Fruit fly (Drosophila melanogaster): Measurements from ENCODE around the gene jar.

Gene jar

dm6 chr3R:24226744-24227143 is 44.3 kb downstream of the jar start, which contains the start of the genes Spps and CG13609 (continued):
- TF ChIP-seq CG13775 (GFP tag; optimal IDR thresholded peaks at IDR 0.05): peak; percentile 21
- TF ChIP-seq pfk (GFP tag; optimal IDR thresholded peaks at IDR 0.05): no peak
- TF ChIP-seq zen (tag; optimal IDR thresholded peaks at IDR 0.05): no peak
- TF ChIP-seq CG15269 (tag; optimal IDR thresholded peaks at IDR 0.05): no peak
- TF ChIP-seq Rfx (GFP tag; IDR thresholded peaks at IDR 0.05): peak; percentile 66
- TF ChIP-seq CG2199 (GFP tag; IDR thresholded peaks at IDR 0.05): no peak
- TF ChIP-seq CrebB (tag; optimal IDR thresholded peaks at IDR 0.05): peak; percentile 40
- TF ChIP-seq vnd (GFP tag; IDR thresholded peaks at IDR 0.05; ENCODE audit: partially characterized antibody): peak; percentile 86
- peak in 1 of 2 experiments; percentile 16 for TF ChIP-seq insv (GFP tag; optimal IDR thresholded peaks at IDR 0.05)
- no peak for TF ChIP-seq gsb (GFP tag; IDR thresholded peaks at IDR 0.05)

dm6 chr3R:24221334-24222302 is 49.4 kb downstream of the jar start, which contains the start of gene twin:
Gene twin, minus strand, starts transcription at chr3R:24221965.
- TF ChIP-seq Scr (GFP tag; IDR thresholded peaks at IDR 0.05; ENCODE audit: partially characterized antibody): peak; percentile 79
- peak; percentile 74 for TF ChIP-seq gem (tag; optimal IDR thresholded peaks at IDR 0.05)
- TF ChIP-seq Poxn (GFP tag; IDR thresholded peaks at IDR 0.05): 0 out of 2 replicates have a peak, but pooled peaks have one; percentile 22
- TF ChIP-seq CG12155 (GFP tag; optimal IDR thresholded peaks at IDR 0.05): peak; percentile 51
- TF ChIP-seq run (tag; optimal IDR thresholded peaks at IDR 0.05): no peak
- peak; percentile 32 for TF ChIP-seq HmgD (GFP tag; optimal IDR thresholded peaks at IDR 0.05)
- no peak for TF ChIP-seq Sox102F (GFP tag; optimal IDR thresholded peaks at IDR 0.05)
- TF ChIP-seq Hmr (GFP tag; optimal IDR thresholded peaks at IDR 0.05): no peak
- no peak for TF ChIP-seq scrt (GFP tag; optimal IDR thresholded peaks at IDR 0.05)
- TF ChIP-seq CG34422 (GFP tag; IDR thresholded peaks at IDR 0.05): peak; percentile 56; the same call in 2 of the 3 replicates
- 0 out of 2 replicates have a peak, but pooled peaks have one; percentile 16 for TF ChIP-seq HLH3B (GFP tag; IDR thresholded peaks at IDR 0.05)
- TF ChIP-seq Usf (GFP tag; optimal IDR thresholded peaks at IDR 0.05): no peak
- peak; percentile 37 for TF ChIP-seq CG8944 (GFP tag; optimal IDR thresholded peaks at IDR 0.05)
- TF ChIP-seq Bdp1 (GFP tag; optimal IDR thresholded peaks at IDR 0.05): peak; percentile 22
- TF ChIP-seq gsb (GFP tag; IDR thresholded peaks at IDR 0.05): peak; percentile 56; the same call in 1 of the 2 replicates
- no peak for TF ChIP-seq tll (GFP tag; optimal IDR thresholded peaks at IDR 0.05)
- peak; percentile 35 for TF ChIP-seq CG17359 (tag; optimal IDR thresholded peaks at IDR 0.05)
- peak; percentile 68 for TF ChIP-seq CG6791 (GFP tag; IDR thresholded peaks at IDR 0.05; ENCODE audit: partially characterized antibody)
- TF ChIP-seq C15 (GFP tag; IDR thresholded peaks at IDR 0.05): no peak
- peak; percentile 57 for TF ChIP-seq CG1602 (GFP tag; optimal IDR thresholded peaks at IDR 0.05)
- TF ChIP-seq sens-2 (GFP tag; IDR thresholded peaks at IDR 0.05): no peak
- peak; percentile 53 for TF ChIP-seq CG18599 (GFP tag; optimal IDR thresholded peaks at IDR 0.05)
- TF ChIP-seq abd-A (tag; optimal IDR thresholded peaks at IDR 0.05): no peak
- no peak for TF ChIP-seq chm (GFP tag; IDR thresholded peaks at IDR 0.05)
- TF ChIP-seq disco-r (GFP tag; optimal IDR thresholded peaks at IDR 0.05): no peak
- peak; percentile 24 for TF ChIP-seq CG1792 (GFP tag; optimal IDR thresholded peaks at IDR 0.05)
- peak; percentile 13 for TF ChIP-seq CG10543 (GFP tag; optimal IDR thresholded peaks at IDR 0.05)
- peak; percentile 64 for TF ChIP-seq MESR4 (GFP tag; optimal IDR thresholded peaks at IDR 0.05)
- TF ChIP-seq oc (tag; optimal IDR thresholded peaks at IDR 0.05): no peak
- TF ChIP-seq CG17385 (GFP tag; optimal IDR thresholded peaks at IDR 0.05): peak; percentile 18
- TF ChIP-seq CG2202 (tag; optimal IDR thresholded peaks at IDR 0.05): no peak
- peak; percentile 65 for TF ChIP-seq zen (tag; optimal IDR thresholded peaks at IDR 0.05)
- peak; percentile 31 for TF ChIP-seq CG17186 (GFP tag; optimal IDR thresholded peaks at IDR 0.05)
- TF ChIP-seq sob (GFP tag; IDR thresholded peaks at IDR 0.05): peak; percentile 62
- TF ChIP-seq jing (GFP tag; optimal IDR thresholded peaks at IDR 0.05): no peak
- TF ChIP-seq mam (GFP tag; optimal IDR thresholded peaks at IDR 0.05): peak; percentile 82
- no peak for TF ChIP-seq gcm (GFP tag; optimal IDR thresholded peaks at IDR 0.05)
- no peak for TF ChIP-seq CG11696 (GFP tag; IDR thresholded peaks at IDR 0.05)

Data from whole organism, embryonic.